Fruit fly (Drosophila melanogaster): ENCODE data around the gene elm.

elm gene

DNA sequence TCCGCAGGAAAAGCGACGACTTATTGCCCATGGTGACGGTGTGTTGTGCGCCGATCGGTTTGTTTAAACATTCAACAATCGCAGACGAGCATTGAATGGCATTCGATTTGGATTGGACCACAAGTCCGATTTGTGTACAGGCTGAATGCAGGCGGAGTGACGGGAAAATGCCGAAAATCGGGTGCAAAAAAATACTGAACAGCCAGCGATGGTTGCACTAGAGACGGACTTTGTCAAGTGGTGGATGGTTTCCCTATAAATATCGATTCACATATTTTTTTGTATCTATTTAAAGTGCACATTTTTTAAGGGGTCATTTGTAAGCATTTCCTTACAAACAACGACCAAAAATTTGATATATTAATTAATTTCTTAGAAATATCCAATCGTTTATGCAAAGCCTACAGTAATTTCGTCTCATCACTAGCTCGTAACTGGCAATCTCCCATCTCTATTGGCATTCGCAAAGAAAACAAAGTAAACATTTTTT, at the start of gene elm, which contains the start of gene MED27 (continued):
- peak; percentile 88 for TF ChIP-seq Sox102F (GFP tag; optimal IDR thresholded peaks at IDR 0.05)
- peak; percentile 74 for TF ChIP-seq CG15336 (GFP tag; IDR thresholded peaks at IDR 0.05)
- TF ChIP-seq CG11294 (GFP tag; IDR thresholded peaks at IDR 0.05), result peak; percentile 67; the same call in 1 of the 2 replicates
- peak; percentile 93 for TF ChIP-seq CG11902 (GFP tag; optimal IDR thresholded peaks at IDR 0.05)
- TF ChIP-seq Blimp-1 (GFP tag; optimal IDR thresholded peaks at IDR 0.05), result peak; percentile 68
- TF ChIP-seq svp (GFP tag), result peak; percentile 98
- TF ChIP-seq Hr39 (GFP tag; optimal IDR thresholded peaks at IDR 0.05), result peak; percentile 95
- peak; percentile 78 for TF ChIP-seq CG6808 (GFP tag; optimal IDR thresholded peaks at IDR 0.05)

dm6 chr3R:5701104-5701503, 46.4 kb upstream of the elm start:
- TF ChIP-seq Eip78C (GFP tag) (peak; percentile 36), CG6276 (GFP tag; optimal IDR thresholded peaks at IDR 0.05) (peak; percentile 15), achi (GFP tag; optimal IDR thresholded peaks at IDR 0.05) (no peak), svp (GFP tag) (peak; percentile 46), Gug (GFP tag; IDR thresholded peaks at IDR 0.05) (no peak), Lpt (GFP tag; optimal IDR thresholded peaks at IDR 0.05) (no peak), CG11902 (GFP tag; optimal IDR thresholded peaks at IDR 0.05) (no peak), Eip75B (GFP tag; optimal IDR thresholded peaks at IDR 0.05) (no peak), fd59A (GFP tag; optimal IDR thresholded peaks at IDR 0.05) (no peak)

DNA sequence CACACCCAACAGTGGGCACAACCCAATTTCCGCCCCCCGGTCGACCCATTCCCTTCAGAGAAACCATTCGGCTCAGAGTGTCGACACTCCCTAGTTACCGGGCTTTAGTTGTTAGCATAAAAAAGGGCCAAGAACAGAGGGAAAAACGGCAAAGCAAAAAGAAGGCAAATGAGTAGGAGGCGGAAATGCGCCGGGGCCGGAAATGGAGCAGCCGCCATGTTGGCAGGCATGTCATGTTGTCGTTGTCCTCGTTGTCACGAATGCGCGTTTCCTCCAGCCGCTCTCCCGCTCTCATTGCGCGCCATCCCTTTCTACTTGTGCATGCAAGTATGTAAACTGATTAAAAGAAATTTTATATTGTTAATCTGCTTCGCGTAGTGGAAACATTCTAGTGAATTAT, 41.7 kb upstream of the elm start:
- TF ChIP-seq Gug (GFP tag; IDR thresholded peaks at IDR 0.05) (no peak), dac (GFP tag; optimal IDR thresholded peaks at IDR 0.05) (no peak), esn (GFP tag; optimal IDR thresholded peaks at IDR 0.05) (no peak), Eip78C (GFP tag) (peak; percentile 73), svp (GFP tag) (peak; percentile 20), pdm3 (GFP tag; optimal IDR thresholded peaks at IDR 0.05) (no peak), Eip75B (GFP tag; optimal IDR thresholded peaks at IDR 0.05) (no peak), Hr4 (GFP tag; optimal IDR thresholded peaks at IDR 0.05) (no peak), fkh (GFP tag; optimal IDR thresholded peaks at IDR 0.05) (no peak), CG9139 (GFP tag; optimal IDR thresholded peaks at IDR 0.05) (peak; percentile 15), Ets21C (GFP tag; optimal IDR thresholded peaks at IDR 0.05) (no peak), Lpt (GFP tag; optimal IDR thresholded peaks at IDR 0.05) (no peak), dsx (GFP tag; optimal IDR thresholded peaks at IDR 0.05; ENCODE audit: poor library complexity, severe bottlenecking) (no peak), ss (GFP tag; optimal IDR thresholded peaks at IDR 0.05) (peak; percentile 17 to 39), CG3919 (GFP tag; optimal IDR thresholded peaks at IDR 0.05) (peak; percentile 10), Smox (GFP tag; optimal IDR thresholded peaks at IDR 0.05) (no peak), salr (GFP tag; optimal IDR thresholded peaks at IDR 0.05) (no peak), CG6854 (GFP tag; optimal IDR thresholded peaks at IDR 0.05) (no peak), CG8319 (GFP tag; optimal IDR thresholded peaks at IDR 0.05) (no peak), eg (GFP tag; IDR thresholded peaks at IDR 0.05) (no peak)

dm6 chr3R:5694461-5694860, 39.8 kb upstream of the elm start:
- TF ChIP-seq Smox (GFP tag; optimal IDR thresholded peaks at IDR 0.05) (peak; percentile 27), Hr38 (GFP tag; optimal IDR thresholded peaks at IDR 0.05) (no peak), CG31627 (GFP tag; optimal IDR thresholded peaks at IDR 0.05) (peak; percentile 12), CG6276 (GFP tag; optimal IDR thresholded peaks at IDR 0.05) (peak; percentile 77), CG34406 (GFP tag; optimal IDR thresholded peaks at IDR 0.05) (peak; percentile 34), CG6163 (GFP tag; IDR thresholded peaks at IDR 0.05) (peak; percentile 80), CG3032 (tag; optimal IDR thresholded peaks at IDR 0.05) (peak; percentile 2), CG11902 (GFP tag; optimal IDR thresholded peaks at IDR 0.05) (no peak), eg (GFP tag; IDR thresholded peaks at IDR 0.05) (peak; percentile 92), CG4318 (GFP tag; optimal IDR thresholded peaks at IDR 0.05) (peak; percentile 61), CG6792 (GFP tag; optimal IDR thresholded peaks at IDR 0.05) (peak; percentile 6), CG32006 (GFP tag; optimal IDR thresholded peaks at IDR 0.05) (peak; percentile 79), cyc (GFP tag; optimal IDR thresholded peaks at IDR 0.05) (peak; percentile 25), spab (GFP tag; optimal IDR thresholded peaks at IDR 0.05) (no peak), Eip75B (GFP tag; optimal IDR thresholded peaks at IDR 0.05) (peak; percentile 52), fd59A (GFP tag; optimal IDR thresholded peaks at IDR 0.05) (no peak), Blimp-1 (GFP tag; optimal IDR thresholded peaks at IDR 0.05) (no peak), Hr4 (GFP tag; optimal IDR thresholded peaks at IDR 0.05) (peak; percentile 80), CG9139 (GFP tag; optimal IDR thresholded peaks at IDR 0.05) (no peak), CG6808 (GFP tag; optimal IDR thresholded peaks at IDR 0.05) (peak; percentile 5), dsx (GFP tag; optimal IDR thresholded peaks at IDR 0.05; ENCODE audit: poor library complexity, severe bottlenecking) (no peak), Sox15 (GFP tag; optimal IDR thresholded peaks at IDR 0.05) (no peak), CG8119 (GFP tag; IDR thresholded peaks at IDR 0.05) (peak; percentile 89), CG1621 (tag; optimal IDR thresholded peaks at IDR 0.05) (peak; percentile 10), fkh (GFP tag; optimal IDR thresholded peaks at IDR 0.05) (no peak), CG8632 (GFP tag; optimal IDR thresholded peaks at IDR 0.05) (peak; percentile 11), Met (GFP tag; optimal IDR thresholded peaks at IDR 0.05) (peak; percentile 29)
